Fruit fly (Drosophila melanogaster) whole organism, embryonic: ENCODE results near the gene CG34244.

Source experiments
- Antp ChIP-seq: fragments of 200-800 bp; sonication (Bioruptor generic); optimal IDR thresholded peaks from 3 replicates; lab custom pipeline; 2016; ENCODE audit warnings: missing biosample characterization, missing genetic modification characterization
- Asciz ChIP-seq: fragments of 200-800 bp; sonication (Bioruptor generic); optimal IDR thresholded peaks from 2 replicates; lab custom pipeline; 2017; ENCODE audit warnings: missing biosample characterization, mild to moderate bottlenecking, missing genetic modification characterization, missing genetic modification reagents
- Bdp1 ChIP-seq: fragments of 200-800 bp; sonication (Bioruptor generic); optimal IDR thresholded peaks from 3 replicates; lab custom pipeline; 2016; ENCODE audit warnings: missing biosample characterization, missing genetic modification characterization
- CG10147 ChIP-seq: fragments of 200-800 bp; sonication (Bioruptor generic); optimal IDR thresholded peaks from 2 replicates; lab custom pipeline; 2019; ENCODE audit warnings: missing biosample characterization, mild to moderate bottlenecking, missing genetic modification characterization, moderate library complexity
- CG11398 ChIP-seq: fragments of 200-800 bp; sonication (Bioruptor generic); optimal IDR thresholded peaks from 2 replicates; lab custom pipeline; 2016; ENCODE audit warnings: missing biosample characterization, missing genetic modification characterization
- CG11695 ChIP-seq: fragments of 200-800 bp; sonication (Bioruptor generic); IDR thresholded peaks from 3 replicates; pipeline ENCODE4 v1.3.6; 2022; ENCODE audit warnings: missing biosample characterization, missing genetic modification characterization
- CG11696 ChIP-seq: fragments of 200-800 bp; sonication (Bioruptor generic); IDR thresholded peaks from 2 replicates; pipeline ENCODE4 v1.3.6; 2022; ENCODE audit warnings: missing biosample characterization, missing genetic modification characterization
- CG12219 ChIP-seq: fragments of 200-800 bp; sonication (Bioruptor generic); optimal IDR thresholded peaks from 3 replicates; lab custom pipeline; 2018; ENCODE audit warnings: missing biosample characterization, mild to moderate bottlenecking, missing genetic modification characterization
- CG14014 ChIP-seq: fragments of 200-800 bp; sonication (Bioruptor generic); IDR thresholded peaks from 2 replicates; pipeline ENCODE4 v1.3.6; 2022; ENCODE audit warnings: missing biosample characterization, missing genetic modification characterization
- CG15073 ChIP-seq: fragments of 200-800 bp; sonication (Bioruptor generic); optimal IDR thresholded peaks from 2 replicates; lab custom pipeline; 2016; ENCODE audit warnings: missing biosample characterization, missing genetic modification characterization
- CG15601 ChIP-seq: fragments of 200-800 bp; sonication (Bioruptor generic); optimal IDR thresholded peaks from 3 replicates; lab custom pipeline; 2019; ENCODE audit warnings: missing biosample characterization, mild to moderate bottlenecking, missing genetic modification characterization, moderate library complexity
- CG17612 ChIP-seq: fragments of 200-800 bp; sonication (Bioruptor generic); IDR thresholded peaks from 2 replicates; pipeline ENCODE4 v1.3.6; 2022; ENCODE audit warnings: missing biosample characterization, missing genetic modification characterization
- CG18262 ChIP-seq: fragments of 200-800 bp; optimal IDR thresholded peaks from 3 replicates; lab custom pipeline; 2019; ENCODE audit warnings: missing biosample characterization, mild to moderate bottlenecking, missing genetic modification characterization, moderate library complexity
- CG18764 ChIP-seq: fragments of 200-800 bp; sonication (Bioruptor generic); optimal IDR thresholded peaks from 3 replicates; lab custom pipeline; 2016; ENCODE audit warnings: missing biosample characterization, missing genetic modification characterization
- CG2712 ChIP-seq: fragments of 200-800 bp; optimal IDR thresholded peaks from 3 replicates; lab custom pipeline; 2019; ENCODE audit warnings: missing biosample characterization, mild to moderate bottlenecking, missing genetic modification characterization, moderate library complexity
- CG3281 ChIP-seq: fragments of 200-800 bp; sonication (Bioruptor generic); optimal IDR thresholded peaks from 3 replicates; lab custom pipeline; 2017; ENCODE audit warnings: missing biosample characterization, mild to moderate bottlenecking, missing genetic modification characterization
- CG43689 ChIP-seq: fragments of 200-800 bp; sonication (Bioruptor generic); IDR thresholded peaks from 2 replicates; pipeline ENCODE4 v1.3.6; 2022; ENCODE audit warnings: missing biosample characterization, missing genetic modification characterization
- CG4820 ChIP-seq: fragments of 200-800 bp; sonication (Bioruptor generic); optimal IDR thresholded peaks from 3 replicates; lab custom pipeline; 2016; ENCODE audit warnings: missing biosample characterization, missing genetic modification characterization
- CG9609 ChIP-seq: fragments of 200-800 bp; sonication (Bioruptor generic); optimal IDR thresholded peaks from 3 replicates; lab custom pipeline; 2016; ENCODE audit warnings: missing biosample characterization, missing genetic modification characterization
- CrebB ChIP-seq: fragments of 200-800 bp; sonication (Bioruptor generic); optimal IDR thresholded peaks from 3 replicates; lab custom pipeline; 2018; ENCODE audit warnings: missing biosample characterization, mild to moderate bottlenecking, missing genetic modification characterization
- D19A ChIP-seq: fragments of 200-800 bp; optimal IDR thresholded peaks from 3 replicates; lab custom pipeline; 2019; ENCODE audit warnings: missing biosample characterization, mild to moderate bottlenecking, missing genetic modification characterization, moderate library complexity
- Dbx ChIP-seq: fragments of 200-800 bp; sonication (Bioruptor generic); IDR thresholded peaks from 3 replicates; pipeline ENCODE4 v1.3.6; 2022; ENCODE audit warnings: missing biosample characterization, missing genetic modification characterization
- Dll ChIP-seq: fragments of 200-800 bp; sonication (Bioruptor generic); IDR thresholded peaks from 4 replicates; pipeline ENCODE4 v1.3.6; 2022; ENCODE audit warnings: missing biosample characterization, missing genetic modification characterization; ENCODE audit not compliant: partially characterized antibody
- Fer1 ChIP-seq: fragments of 200-800 bp; sonication (Bioruptor generic); optimal IDR thresholded peaks from 2 replicates; lab custom pipeline; 2017; ENCODE audit warnings: missing biosample characterization, mild to moderate bottlenecking, missing genetic modification characterization
- HLH3B ChIP-seq: fragments of 200-800 bp; sonication (Bioruptor generic); IDR thresholded peaks from 2 replicates; pipeline ENCODE4 v1.3.6; 2022; ENCODE audit warnings: missing biosample characterization, missing genetic modification characterization
- Hand ChIP-seq: fragments of 200-800 bp; sonication (Bioruptor generic); optimal IDR thresholded peaks from 2 replicates; lab custom pipeline; 2017; ENCODE audit warnings: mild to moderate bottlenecking, missing biosample characterization, missing genetic modification reagents, missing genetic modification characterization
- Hmr ChIP-seq: fragments of 200-800 bp; sonication (Bioruptor generic); optimal IDR thresholded peaks from 3 replicates; lab custom pipeline; 2017; ENCODE audit warnings: mild to moderate bottlenecking, missing biosample characterization, missing genetic modification reagents, missing genetic modification characterization
- Hsf ChIP-seq: fragments of 200-800 bp; sonication (Bioruptor generic); optimal IDR thresholded peaks from 3 replicates; lab custom pipeline; 2016; ENCODE audit warnings: missing biosample characterization, missing genetic modification characterization
- NC2α ChIP-seq: fragments of 200-800 bp; sonication (Bioruptor generic); optimal IDR thresholded peaks from 2 replicates; lab custom pipeline; 2016; ENCODE audit warnings: missing biosample characterization, missing genetic modification characterization
- NK7.1 ChIP-seq: fragments of 200-800 bp; sonication (Bioruptor generic); optimal IDR thresholded peaks from 3 replicates; lab custom pipeline; 2016; ENCODE audit warnings: missing biosample characterization, missing genetic modification characterization
- Oaz ChIP-seq: fragments of 200-800 bp; sonication (Bioruptor generic); IDR thresholded peaks from 2 replicates; pipeline ENCODE4 v1.3.6; 2022; ENCODE audit warnings: missing biosample characterization, missing genetic modification characterization
- Sox100B ChIP-seq: fragments of 200-800 bp; sonication (Bioruptor generic); optimal IDR thresholded peaks from 3 replicates; lab custom pipeline; 2018; ENCODE audit warnings: missing biosample characterization, mild to moderate bottlenecking, missing genetic modification characterization
- Xbp1 ChIP-seq: fragments of 200-800 bp; sonication (Bioruptor generic); optimal IDR thresholded peaks from 3 replicates; lab custom pipeline; 2016; ENCODE audit warnings: missing biosample characterization, mild to moderate bottlenecking, missing genetic modification characterization
- ara ChIP-seq: fragments of 200-800 bp; sonication (Bioruptor generic); IDR thresholded peaks from 2 replicates; pipeline ENCODE4 v1.3.6; 2022; ENCODE audit warnings: missing biosample characterization, missing genetic modification characterization
- br ChIP-seq: fragments of >200 bp; optimal IDR thresholded peaks from 2 replicates; lab custom pipeline; 2017
- chm ChIP-seq: fragments of 200-800 bp; sonication (Bioruptor generic); IDR thresholded peaks from 2 replicates; pipeline ENCODE4 v1.3.6; 2022; ENCODE audit warnings: missing biosample characterization, missing genetic modification characterization
- corto ChIP-seq: fragments of 200-800 bp; sonication (Bioruptor generic); optimal IDR thresholded peaks from 2 replicates; lab custom pipeline; 2016; ENCODE audit warnings: missing biosample characterization, mild to moderate bottlenecking, missing genetic modification characterization, moderate library complexity
- dmrt11E ChIP-seq: fragments of 200-800 bp; sonication (Bioruptor generic); optimal IDR thresholded peaks from 3 replicates; lab custom pipeline; 2018; ENCODE audit warnings: missing biosample characterization, mild to moderate bottlenecking, missing genetic modification characterization, moderate library complexity
- ewg ChIP-seq: fragments of 200-800 bp; sonication (Bioruptor generic); optimal IDR thresholded peaks from 3 replicates; lab custom pipeline; 2017; ENCODE audit warnings: mild to moderate bottlenecking, missing biosample characterization, missing genetic modification reagents, missing genetic modification characterization
- grau ChIP-seq: fragments of 200-800 bp; optimal IDR thresholded peaks from 3 replicates; lab custom pipeline; 2019; ENCODE audit warnings: missing biosample characterization, mild to moderate bottlenecking, missing genetic modification characterization, moderate library complexity
- hbn ChIP-seq: fragments of 200-800 bp; sonication (Bioruptor generic); IDR thresholded peaks from 2 replicates; pipeline ENCODE4 v1.3.6; 2022; ENCODE audit warnings: missing biosample characterization, missing genetic modification characterization; ENCODE audit not compliant: partially characterized antibody
- her ChIP-seq: fragments of 200-800 bp; sonication (Bioruptor generic); optimal IDR thresholded peaks from 2 replicates; lab custom pipeline; 2016; ENCODE audit warnings: missing biosample characterization, missing genetic modification characterization
- hkb ChIP-seq, 2 experiments: fragments of 200-800 bp in 1 of 2; fragments of >200 bp in 1 of 2; sonication (Bioruptor generic) in 1 of 2; IDR thresholded peaks in 1 of 2; optimal IDR thresholded peaks in 1 of 2; 2 replicates each; pipeline versions ENCODE4 v1.3.6 to Lab custom; 2017 to 2022; ENCODE audit warnings: missing biosample characterization in 1 of 2, missing genetic modification characterization in 1 of 2
- nau ChIP-seq: fragments of 200-800 bp; sonication (Bioruptor generic); optimal IDR thresholded peaks from 3 replicates; lab custom pipeline; 2017; ENCODE audit warnings: missing biosample characterization, mild to moderate bottlenecking, missing genetic modification characterization, missing genetic modification reagents
- nmo ChIP-seq: fragments of 200-800 bp; sonication (Bioruptor generic); optimal IDR thresholded peaks from 2 replicates; lab custom pipeline; 2018; ENCODE audit warnings: missing biosample characterization, mild to moderate bottlenecking, missing genetic modification characterization, moderate library complexity
- oc ChIP-seq: fragments of 200-800 bp; sonication (Bioruptor generic); optimal IDR thresholded peaks from 2 replicates; lab custom pipeline; 2018; ENCODE audit warnings: missing biosample characterization, mild to moderate bottlenecking, missing genetic modification characterization, moderate library complexity
- sna ChIP-seq: fragments of 200-800 bp; sonication (Bioruptor generic); IDR thresholded peaks from 2 replicates; pipeline ENCODE4 v1.3.6; 2022; ENCODE audit warnings: missing biosample characterization, missing genetic modification characterization; ENCODE audit not compliant: partially characterized antibody
- so ChIP-seq: fragments of 200-800 bp; sonication (Bioruptor generic); IDR thresholded peaks from 3 replicates; pipeline ENCODE4 v1.3.6; 2022; ENCODE audit warnings: missing biosample characterization, missing genetic modification characterization
- tio ChIP-seq: fragments of 200-800 bp; sonication (Bioruptor generic); optimal IDR thresholded peaks from 2 replicates; lab custom pipeline; 2017; ENCODE audit warnings: missing biosample characterization, missing genetic modification characterization, inconsistent platforms
- tup ChIP-seq: fragments of 200-800 bp; sonication (Bioruptor generic); optimal IDR thresholded peaks from 2 replicates; lab custom pipeline; 2016; ENCODE audit warnings: missing biosample characterization, mild to moderate bottlenecking, missing genetic modification characterization, moderate library complexity

CG34244 gene

dm6 chr3L:14195714-14196113, 40.0 kb downstream of the CG34244 start (continued):
- no peak for TF ChIP-seq CG11695
- TF ChIP-seq CG10147: peak; percentile 4
- no peak for TF ChIP-seq Hsf (GFP tag; lab: Kevin White, UChicago)
- peak; percentile 2 for TF ChIP-seq her
- peak; percentile 25 for TF ChIP-seq CG18764 (GFP tag; lab: Kevin White, UChicago)
- TF ChIP-seq sna (GFP tag; lab: Robert Waterston, UW): no peak
- TF ChIP-seq CG9609 (GFP tag; lab: Kevin White, UChicago): no peak
- TF ChIP-seq grau (tag; lab: Kevin White, UChicago): peak; percentile 15
- TF ChIP-seq CG14014: peak; percentile 37; the same call in 1 of the 2 replicates
- peak; percentile 41 for TF ChIP-seq CG2712 (tag; lab: Kevin White, UChicago)
- peak; percentile 20 for TF ChIP-seq D19A (tag; lab: Kevin White, UChicago)
- no peak for TF ChIP-seq NK7.1 (GFP tag; lab: Kevin White, UChicago)
- TF ChIP-seq chm: peak; percentile 51; the same call in 1 of the 2 replicates
- peak; percentile 61 for TF ChIP-seq ara (GFP tag; lab: Robert Waterston, UW)
- no peak for TF ChIP-seq corto
- peak; percentile 31 for TF ChIP-seq CG3281
- peak; percentile 10 for TF ChIP-seq dmrt11E (tag; lab: Kevin White, UChicago)
- peak; percentile 80 for TF ChIP-seq Asciz (GFP tag; lab: Kevin White, UChicago)
- no peak for TF ChIP-seq ewg (GFP tag; lab: Kevin White, UChicago)
- TF ChIP-seq tio: peak; percentile 17
- TF ChIP-seq hbn (GFP tag; lab: Robert Waterston, UW): no peak
- TF ChIP-seq CG15601 (tag; lab: Kevin White, UChicago): peak; percentile 81
- no peak for TF ChIP-seq so
- no peak for TF ChIP-seq Oaz
- TF ChIP-seq CG17612 (GFP tag; lab: Robert Waterston, UW): no peak
- no peak for TF ChIP-seq Xbp1 (GFP tag; lab: Kevin White, UChicago)
- TF ChIP-seq oc (tag; lab: Kevin White, UChicago): peak; percentile 45
- no peak for TF ChIP-seq hkb (optimal IDR thresholded peaks at IDR 0.05; lab: Kevin White, UChicago)
- TF ChIP-seq hkb (GFP tag; IDR thresholded peaks at IDR 0.05; lab: Robert Waterston, UW): peak; percentile 48; the same call in 1 of the 2 replicates
- TF ChIP-seq CG15073: no peak
- peak; percentile 35 for TF ChIP-seq Hmr (GFP tag; lab: Kevin White, UChicago)
- peak; percentile 18 for TF ChIP-seq NC2α (GFP tag; lab: Kevin White, UChicago)
- no peak for TF ChIP-seq Bdp1 (GFP tag; lab: Kevin White, UChicago)
- TF ChIP-seq CG11696 (GFP tag; lab: Robert Waterston, UW): 0 out of 2 replicates have a peak, but pooled peaks have one; percentile 8
- no peak for TF ChIP-seq Dll (GFP tag; lab: Robert Waterston, UW)
- TF ChIP-seq CG18262: peak; percentile 53
- TF ChIP-seq Dbx (GFP tag; lab: Robert Waterston, UW): 0 out of 3 replicates have a peak, but pooled peaks have one; percentile 21
- TF ChIP-seq HLH3B (GFP tag; lab: Robert Waterston, UW): peak; percentile 17; the same call in 1 of the 2 replicates
- peak; percentile 58 for TF ChIP-seq nau
- no peak for TF ChIP-seq br
- TF ChIP-seq CG11398 (GFP tag; lab: Kevin White, UChicago): peak; percentile 64
- peak; percentile 23 for TF ChIP-seq CrebB (tag; lab: Kevin White, UChicago)
- TF ChIP-seq CG43689 (GFP tag; lab: Robert Waterston, UW): no peak
- peak; percentile 35 for TF ChIP-seq CG12219 (GFP tag; lab: Kevin White, UChicago)
- TF ChIP-seq CG4820 (GFP tag; lab: Kevin White, UChicago): no peak
- TF ChIP-seq Antp (GFP tag; lab: Kevin White, UChicago): no peak
- peak; percentile 56 for TF ChIP-seq Sox100B (GFP tag; lab: Kevin White, UChicago)
- no peak for TF ChIP-seq nmo (GFP tag; lab: Kevin White, UChicago)
- peak; percentile 47 for TF ChIP-seq Fer1 (GFP tag; lab: Kevin White, UChicago)
- TF ChIP-seq tup (GFP tag; lab: Kevin White, UChicago): peak; percentile 17
- no peak for TF ChIP-seq Hand (GFP tag; lab: Kevin White, UChicago)
